Fruit fly (Drosophila melanogaster) whole organism, pupa: Measurements from ENCODE around the gene Acat1.

Source experiments
- CG13204 ChIP-seq: fragments of 200-800 bp; sonication (Bioruptor generic); optimal IDR thresholded peaks from 2 replicates; lab custom pipeline; 2018; ENCODE audit warnings: missing biosample characterization, mild to moderate bottlenecking, missing genetic modification characterization, moderate library complexity
- CG32121 ChIP-seq: fragments of 200-800 bp; sonication (Bioruptor generic); IDR thresholded peaks from 2 replicates; pipeline ENCODE4 v1.3.6; 2022; ENCODE audit warnings: missing biosample characterization, missing genetic modification characterization
- CG8159 ChIP-seq: fragments of 200-800 bp; sonication (Bioruptor generic); optimal IDR thresholded peaks from 3 replicates; lab custom pipeline; 2018; ENCODE audit warnings: missing biosample characterization, mild to moderate bottlenecking, missing genetic modification characterization, moderate library complexity
- CG8301 ChIP-seq: fragments of 200-800 bp; sonication (Bioruptor generic); optimal IDR thresholded peaks from 2 replicates; lab custom pipeline; 2018; ENCODE audit warnings: missing biosample characterization, mild to moderate bottlenecking, missing genetic modification characterization
- Pif1A ChIP-seq: fragments of 200-800 bp; sonication (Bioruptor generic); optimal IDR thresholded peaks from 3 replicates; lab custom pipeline; 2016; ENCODE audit warnings: missing biosample characterization, missing genetic modification characterization
- Pif1B ChIP-seq: fragments of 200-800 bp; sonication (Bioruptor generic); optimal IDR thresholded peaks from 3 replicates; lab custom pipeline; 2016; ENCODE audit warnings: missing biosample characterization, missing genetic modification characterization
- fd96Ca ChIP-seq: fragments of 200-800 bp; sonication (Bioruptor generic); IDR thresholded peaks from 3 replicates; pipeline ENCODE4 v1.3.6; 2022; ENCODE audit warnings: missing biosample characterization, missing genetic modification characterization
- gl ChIP-seq: fragments of 200-800 bp; sonication (Bioruptor generic); optimal IDR thresholded peaks from 2 replicates; lab custom pipeline; 2018; ENCODE audit warnings: missing biosample characterization, mild to moderate bottlenecking, missing genetic modification characterization

DNA sequence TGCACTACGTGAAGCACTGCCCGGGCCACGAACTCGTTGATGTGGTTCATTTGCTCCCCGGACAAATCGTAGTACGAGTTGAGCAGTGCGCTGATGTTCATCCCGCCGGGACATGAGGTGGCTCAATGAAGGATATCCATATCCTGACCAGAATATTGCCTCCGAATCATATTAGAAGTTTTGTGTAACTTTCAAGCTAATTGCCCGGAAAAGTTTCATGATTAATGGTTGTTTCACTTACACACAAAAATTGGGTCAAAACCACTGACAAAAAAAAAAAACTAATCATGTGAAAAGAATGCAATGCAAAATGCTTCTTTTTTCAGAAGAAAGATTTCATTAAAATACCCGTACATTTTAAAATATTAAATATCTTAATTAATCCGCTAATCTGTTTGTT is 7.0 kb downstream of the Acat1 start, which contains the start of gene Ir7e:
- TF ChIP-seq CG32121 (GFP tag; lab: Robert Waterston, UW) = no peak
- TF ChIP-seq Pif1A (GFP tag; lab: Kevin White, UChicago) = no peak
- TF ChIP-seq CG13204 (GFP tag; lab: Kevin White, UChicago) = no peak
- TF ChIP-seq fd96Ca (GFP tag; lab: Robert Waterston, UW) = no peak
- no peak for TF ChIP-seq CG8301
- no peak for TF ChIP-seq gl
- no peak for TF ChIP-seq Pif1B (GFP tag; lab: Kevin White, UChicago)
- TF ChIP-seq CG8159 = no peak
